Worm (Caenorhabditis elegans): ENCODE results near the gene lgc-15.

lgc-15 gene

DNA sequence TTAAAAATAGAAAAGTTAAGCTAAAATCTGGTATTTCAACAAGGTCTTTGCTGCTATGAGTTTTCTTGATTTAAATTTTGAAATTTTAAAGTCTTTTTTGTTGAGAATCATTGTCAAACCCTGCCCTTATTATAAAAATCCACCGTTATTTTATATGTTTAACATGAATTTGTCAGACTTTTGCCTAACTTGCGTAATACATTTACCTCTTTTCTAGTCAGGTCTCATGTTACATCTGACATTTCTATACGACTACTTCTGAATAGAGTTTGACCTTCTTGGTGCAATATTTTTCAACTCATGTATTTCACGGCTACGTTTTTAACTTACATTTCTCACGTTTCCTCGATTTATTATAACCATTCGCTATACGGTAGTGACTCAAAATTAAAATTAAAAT lies at the start of gene lgc-15:
TSS of gene lgc-15 (plus strand) at position 301 of the 400 bp plus-strand sequence.
- TF ChIP-seq W03F9.2 (tag; optimal IDR thresholded peaks at IDR 0.05): no peak
- TF ChIP-seq him-1 (tag; optimal IDR thresholded peaks at IDR 0.05): no peak
- no peak for TF ChIP-seq dao-5 (tag; optimal IDR thresholded peaks at IDR 0.05)

DNA sequence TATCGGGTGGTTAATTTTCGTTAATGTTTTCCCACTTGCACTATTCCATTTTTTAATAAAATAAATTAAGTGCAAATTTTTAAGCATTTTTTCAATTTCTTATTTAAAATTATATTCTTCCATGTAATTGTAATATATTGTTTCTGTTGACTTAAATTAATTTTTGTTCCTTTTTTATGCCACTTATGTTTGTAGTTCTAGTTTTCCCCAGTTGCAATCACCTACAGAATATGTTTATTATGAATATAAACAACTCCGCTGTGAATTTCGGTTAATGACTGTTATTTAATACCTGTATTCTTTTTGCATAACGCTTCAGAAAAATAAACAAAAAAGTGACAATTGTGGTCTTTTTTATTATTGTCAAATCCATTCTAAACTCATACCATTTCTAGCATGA lies 49.2 kb upstream of the lgc-15 start, which contains the start of gene lgc-23:
TSS of gene lgc-23 (plus strand) at position 301 of the 400 bp plus-strand sequence.
- TF ChIP-seq dao-5 (tag; optimal IDR thresholded peaks at IDR 0.05) (no peak), W03F9.2 (tag; optimal IDR thresholded peaks at IDR 0.05) (no peak), him-1 (tag; optimal IDR thresholded peaks at IDR 0.05) (no peak)

DNA sequence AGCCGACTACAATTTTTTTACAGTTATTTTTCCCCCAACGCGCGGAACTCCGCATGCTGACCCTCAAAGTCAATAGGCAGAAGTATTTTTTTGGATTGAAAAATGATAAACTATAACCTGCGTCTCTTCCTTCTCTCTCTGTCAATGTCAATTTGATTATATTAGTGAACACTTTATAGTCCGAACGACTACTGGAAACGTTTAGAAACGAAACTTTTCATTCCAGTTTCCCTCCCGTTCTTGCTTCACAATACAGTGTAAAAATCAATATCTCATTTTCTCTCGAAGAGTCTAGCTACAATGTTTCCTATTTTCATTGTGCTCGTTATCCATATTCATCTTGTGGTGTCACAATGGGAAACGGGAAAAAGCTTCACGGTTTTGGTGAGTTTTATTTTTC lies 45.9 kb upstream of the lgc-15 start, which contains the start of gene lgc-24:
TSS of gene lgc-24 (plus strand) at position 301 of the 400 bp plus-strand sequence.
- TF ChIP-seq dao-5 (tag; optimal IDR thresholded peaks at IDR 0.05): no peak

DNA sequence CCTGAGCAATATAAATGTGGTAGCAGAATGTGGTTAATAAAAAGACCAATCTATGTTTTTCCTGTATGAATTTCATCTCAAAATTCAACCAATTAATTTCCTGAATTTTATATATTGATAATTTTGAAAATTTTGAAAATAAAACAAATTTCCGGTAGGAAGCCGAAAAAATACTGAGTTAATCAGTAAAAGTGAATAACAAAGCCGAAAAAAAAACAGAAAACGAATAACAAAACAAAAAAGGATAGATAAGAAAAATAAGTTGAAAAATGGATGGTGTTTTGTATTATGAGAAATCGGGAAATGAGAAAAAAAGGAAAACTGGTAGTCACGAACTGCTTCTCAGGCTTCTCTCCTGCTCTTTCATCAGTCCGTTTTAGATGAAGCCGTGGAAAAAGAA lies 40.4 kb upstream of the lgc-15 start, which contains the start of gene tmem-145:
TSS of gene tmem-145 (minus strand) at position 101 of the 400 bp plus-strand sequence.
- TF ChIP-seq him-1 (tag; optimal IDR thresholded peaks at IDR 0.05) (no peak), dao-5 (tag; optimal IDR thresholded peaks at IDR 0.05) (no peak), W03F9.2 (tag; optimal IDR thresholded peaks at IDR 0.05) (no peak)

ce11 chrX:12080581-12081162 lies 33.5 kb upstream of the lgc-15 start:
- TF ChIP-seq dao-5 (tag; optimal IDR thresholded peaks at IDR 0.05) (no peak), W03F9.2 (tag; optimal IDR thresholded peaks at IDR 0.05) (no peak), him-1 (tag; optimal IDR thresholded peaks at IDR 0.05) (no peak)

DNA sequence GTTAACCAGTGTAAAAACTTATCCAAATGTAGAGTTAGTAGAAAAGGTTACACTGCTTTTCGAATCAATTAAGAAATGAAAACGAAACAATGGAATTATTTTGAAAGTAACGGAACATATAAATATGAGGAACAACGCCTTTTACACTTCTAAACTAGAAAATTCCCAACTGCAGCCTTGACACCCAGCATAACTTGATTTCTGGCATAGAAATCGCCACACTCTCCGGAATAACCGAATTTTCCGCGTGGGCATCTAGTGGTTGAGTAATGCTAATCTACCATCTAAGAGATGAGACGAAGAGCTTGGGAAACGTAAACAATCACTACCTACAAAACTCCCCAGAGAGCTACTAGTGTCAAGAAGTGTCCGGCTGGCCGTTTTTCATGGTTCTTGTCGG lies 32.9 kb upstream of the lgc-15 start:
- TF ChIP-seq dao-5 (tag; optimal IDR thresholded peaks at IDR 0.05) (no peak), him-1 (tag; optimal IDR thresholded peaks at IDR 0.05) (no peak)

- no peak for TF ChIP-seq him-1 (tag; optimal IDR thresholded peaks at IDR 0.05)
- TF ChIP-seq dao-5 (tag; optimal IDR thresholded peaks at IDR 0.05): no peak
- no peak for TF ChIP-seq W03F9.2 (tag; optimal IDR thresholded peaks at IDR 0.05)
These were observed 31.3 kb upstream of the lgc-15 start for ce11 chrX:12082813-12083212.

DNA sequence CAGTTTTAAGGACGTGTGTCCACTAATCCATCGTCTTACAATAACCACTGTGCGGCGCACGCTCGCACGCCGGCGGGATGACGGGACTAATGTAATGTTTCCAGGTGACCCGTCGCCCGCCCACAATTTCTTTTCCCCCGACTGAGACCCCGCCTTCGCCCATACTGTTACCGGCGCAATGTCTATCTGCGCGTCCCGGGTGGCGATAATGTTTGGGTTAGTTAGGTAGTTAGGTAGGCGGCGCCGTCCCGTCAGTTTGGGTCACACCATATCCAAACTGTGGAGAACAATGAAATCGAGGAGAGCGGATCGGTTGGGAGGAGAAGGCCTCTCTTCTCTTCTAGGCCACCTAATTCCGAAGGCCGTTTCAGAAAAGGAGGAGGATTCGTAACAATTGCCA lies 27.8 kb upstream of the lgc-15 start:
- no peak for TF ChIP-seq him-1 (tag; optimal IDR thresholded peaks at IDR 0.05)
- TF ChIP-seq W03F9.2 (tag; optimal IDR thresholded peaks at IDR 0.05): no peak
- no peak for TF ChIP-seq dao-5 (tag; optimal IDR thresholded peaks at IDR 0.05)

DNA sequence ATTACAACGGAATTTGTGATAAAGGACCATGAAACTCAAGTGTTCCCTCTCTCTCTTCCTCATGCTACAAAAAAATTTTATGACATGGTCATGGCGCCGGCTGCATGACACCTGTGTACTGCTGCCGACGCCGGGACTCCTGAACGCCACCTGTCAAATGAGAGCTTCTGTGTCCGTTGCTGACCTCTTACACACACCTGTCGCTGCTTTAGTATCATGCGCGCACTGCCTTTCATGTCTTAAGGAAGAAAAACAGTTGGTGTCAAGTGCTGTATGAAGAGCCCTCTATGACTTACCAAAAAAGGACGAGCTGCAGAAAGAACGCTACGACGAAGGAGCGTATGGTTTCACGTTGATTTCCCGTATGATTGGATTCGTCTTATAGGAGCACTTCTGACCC lies 21.5 kb upstream of the lgc-15 start:
- no peak for TF ChIP-seq W03F9.2 (tag; optimal IDR thresholded peaks at IDR 0.05)
- TF ChIP-seq dao-5 (tag; optimal IDR thresholded peaks at IDR 0.05): no peak
- no peak for TF ChIP-seq him-1 (tag; optimal IDR thresholded peaks at IDR 0.05)

DNA sequence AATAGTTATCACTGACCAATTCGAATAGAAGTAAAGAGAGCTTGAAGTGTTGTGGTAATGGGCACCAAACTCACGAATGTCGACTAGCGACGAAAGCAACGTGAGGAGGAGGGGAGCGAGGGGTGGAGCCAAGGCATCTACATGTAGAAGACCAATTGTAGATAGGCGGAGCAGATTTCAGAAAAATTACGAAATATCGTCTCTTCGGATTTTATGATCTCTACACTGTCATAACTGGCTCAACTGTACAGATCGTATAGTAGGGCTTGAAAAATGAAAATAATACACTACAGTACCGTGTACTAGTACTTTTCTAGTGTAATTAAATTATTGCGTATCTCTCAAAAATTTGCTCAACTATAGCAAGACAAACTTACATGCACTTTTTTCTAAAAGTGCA lies 21.1 kb upstream of the lgc-15 start, which contains the start of gene W03G11.4:
TSS of gene W03G11.4 (minus strand) at position 101 of the 400 bp plus-strand sequence.
- TF ChIP-seq him-1 (tag; optimal IDR thresholded peaks at IDR 0.05): no peak
- TF ChIP-seq dao-5 (tag; optimal IDR thresholded peaks at IDR 0.05): no peak
- TF ChIP-seq W03F9.2 (tag; optimal IDR thresholded peaks at IDR 0.05): no peak

DNA sequence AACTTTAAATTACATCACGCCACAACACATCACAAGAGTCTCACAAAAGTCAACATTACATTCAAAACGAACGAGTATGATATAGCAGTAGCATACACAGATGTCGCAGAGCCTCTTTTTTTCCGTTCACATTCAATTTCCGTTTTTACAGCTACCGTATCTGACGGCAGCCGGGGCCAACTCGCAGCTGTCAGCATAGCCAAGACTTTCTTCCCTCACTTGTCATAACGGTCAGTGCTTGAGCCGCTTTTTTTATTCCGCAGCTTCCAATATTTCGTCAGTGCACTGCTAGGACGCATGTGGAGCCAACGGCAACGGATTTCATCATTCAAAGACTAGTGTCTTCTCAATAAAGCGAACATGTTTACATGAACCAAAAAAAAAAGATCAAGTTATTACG lies 20.1 kb upstream of the lgc-15 start:
- no peak for TF ChIP-seq W03F9.2 (tag; optimal IDR thresholded peaks at IDR 0.05)
- TF ChIP-seq him-1 (tag; optimal IDR thresholded peaks at IDR 0.05): no peak
- no peak for TF ChIP-seq dao-5 (tag; optimal IDR thresholded peaks at IDR 0.05)

- no peak for TF ChIP-seq W03F9.2 (tag; optimal IDR thresholded peaks at IDR 0.05)
- TF ChIP-seq him-1 (tag; optimal IDR thresholded peaks at IDR 0.05): no peak
- TF ChIP-seq dao-5 (tag; optimal IDR thresholded peaks at IDR 0.05): no peak
These were observed 18.9 kb upstream of the lgc-15 start for ce11 chrX:12095200-12095599.

DNA sequence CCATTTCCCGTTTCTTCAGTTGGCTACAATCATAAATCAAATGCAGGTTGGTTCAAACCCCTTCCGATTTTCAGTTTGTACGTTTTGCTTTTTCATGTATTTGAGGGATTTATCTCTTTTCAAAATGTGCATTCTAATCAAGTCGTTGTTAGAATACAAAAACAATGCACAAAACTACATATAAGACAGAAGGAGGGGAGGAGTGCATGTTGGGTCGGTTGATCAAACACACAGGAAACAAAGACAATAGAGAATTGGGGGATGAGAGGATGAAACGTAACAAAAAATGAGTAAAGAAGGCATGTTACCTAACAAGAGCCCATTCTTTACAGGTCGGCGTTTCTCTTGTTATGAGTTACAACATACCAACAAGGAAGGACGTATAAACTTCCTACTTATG lies 16.1 kb upstream of the lgc-15 start:
- TF ChIP-seq him-1 (tag; optimal IDR thresholded peaks at IDR 0.05): no peak

DNA sequence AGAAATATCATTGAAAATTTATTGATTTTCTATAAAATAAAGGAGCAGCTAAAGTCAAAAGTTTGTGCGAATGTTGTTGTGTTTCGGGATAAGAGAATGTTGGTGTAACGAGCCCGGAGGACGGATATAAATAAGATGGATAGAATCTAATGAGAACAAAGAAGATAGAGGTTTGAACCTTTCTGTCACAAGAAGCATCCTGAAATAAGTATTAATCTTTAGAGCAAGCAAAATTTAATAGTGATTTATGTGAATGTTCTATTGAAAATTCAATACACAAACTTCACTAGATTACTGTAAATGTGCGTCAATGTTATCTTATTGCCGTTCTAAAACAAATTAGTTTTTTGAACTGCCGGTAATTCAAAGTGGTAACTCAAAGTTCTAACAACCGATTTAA lies 10.4 kb upstream of the lgc-15 start, which contains the start of gene W03G11.3:
TSS of gene W03G11.3 (minus strand) at position 101 of the 400 bp plus-strand sequence.
- TF ChIP-seq him-1 (tag; optimal IDR thresholded peaks at IDR 0.05) (no peak), W03F9.2 (tag; optimal IDR thresholded peaks at IDR 0.05) (no peak), dao-5 (tag; optimal IDR thresholded peaks at IDR 0.05) (no peak)

DNA sequence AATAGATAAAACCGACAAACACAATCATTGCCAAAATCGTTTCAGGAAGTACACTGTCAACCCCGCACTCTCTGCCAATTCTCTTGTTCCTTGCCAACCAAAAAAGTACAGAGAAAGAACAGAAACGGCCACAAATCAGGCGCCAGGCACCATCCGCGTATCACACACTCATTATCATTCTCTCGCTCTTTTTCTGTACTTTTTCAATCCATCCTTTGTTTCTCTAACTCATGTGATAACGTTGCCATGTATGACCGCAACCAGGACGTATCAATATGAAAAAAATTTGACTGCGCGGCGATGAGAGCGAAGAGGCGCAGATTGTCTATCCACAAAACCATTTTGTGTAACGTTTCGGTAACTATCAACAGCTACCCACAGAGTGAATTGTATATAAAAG lies 9.5 kb upstream of the lgc-15 start, which contains the start of gene col-181:
TSS of gene col-181 (plus strand) at position 301 of the 400 bp plus-strand sequence.
- TF ChIP-seq dao-5 (tag; optimal IDR thresholded peaks at IDR 0.05) (no peak), W03F9.2 (tag; optimal IDR thresholded peaks at IDR 0.05) (no peak), him-1 (tag; optimal IDR thresholded peaks at IDR 0.05) (no peak)
